Worm (Caenorhabditis elegans) whole organism, L1 larva: Measurements from ENCODE around the gene Y36E3A.2.
A peak's percentile ranks its signal among the peaks of the same experiment; 100 is the strongest.

Source experiments
- C34B4.2 ChIP-seq: sonication (generic microtip); optimal IDR thresholded peaks from 2 replicates; lab custom pipeline; 2017; ENCODE audit warnings: mild to moderate bottlenecking, missing genetic modification characterization, missing compliant biosample characterization
- Y116A8C.19 ChIP-seq: sonication (generic microtip); optimal IDR thresholded peaks from 2 replicates; lab custom pipeline; 2016; ENCODE audit warnings: missing compliant biosample characterization, missing genetic modification characterization, borderline replicate concordance
- aha-1 ChIP-seq: fragments of 150-350 bp; optimal IDR thresholded peaks from 2 replicates; lab custom pipeline; 2014; ENCODE audit warnings: missing biosample characterization, missing genetic modification characterization
- ces-1 ChIP-seq: fragments of 150-350 bp; optimal IDR thresholded peaks from 2 replicates; lab custom pipeline; 2014; ENCODE audit warnings: missing biosample characterization, missing genetic modification reagents, missing genetic modification characterization
- dpl-1 ChIP-seq, 3 experiments: fragments of 150-350 bp in 2 of 3; sonication (generic microtip) in 1 of 3; optimal IDR thresholded peaks; 2 replicates each; lab custom pipeline; 2014 to 2017; ENCODE audit warnings: missing biosample characterization in 3 of 3, missing genetic modification characterization in 3 of 3, missing genetic modification reagents in 3 of 3
- dsc-1 ChIP-seq: sonication (generic microtip); optimal IDR thresholded peaks from 2 replicates; lab custom pipeline; 2016; ENCODE audit warnings: mild to moderate bottlenecking, missing genetic modification characterization, missing compliant biosample characterization
- efl-3 ChIP-seq: fragments of 200-800 bp; sonication (Bioruptor generic); optimal IDR thresholded peaks from 2 replicates; lab custom pipeline; 2018; ENCODE audit warnings: mild to moderate bottlenecking, missing genetic modification characterization, missing compliant biosample characterization
- ets-5 ChIP-seq: fragments of 200-800 bp; sonication (Bioruptor generic); IDR thresholded peaks from 2 replicates; pipeline ENCODE4 v1.3.6; 2022; ENCODE audit warnings: missing genetic modification characterization, missing compliant biosample characterization
- fkh-8 ChIP-seq: sonication (generic microtip); optimal IDR thresholded peaks from 2 replicates; lab custom pipeline; 2016; ENCODE audit warnings: mild to moderate bottlenecking, missing genetic modification characterization, missing compliant biosample characterization
- grh-1 ChIP-seq: fragments of 200-800 bp; sonication (Bioruptor generic); IDR thresholded peaks from 2 replicates; pipeline ENCODE4 v1.3.6; 2022; ENCODE audit warnings: missing genetic modification reagents, missing genetic modification characterization, missing compliant biosample characterization
- lin-39 ChIP-seq: fragments of 150-350 bp; optimal IDR thresholded peaks from 2 replicates; lab custom pipeline; 2014; ENCODE audit warnings: missing biosample characterization, missing genetic modification reagents, missing genetic modification characterization
- lsy-2 ChIP-seq, 2 experiments: fragments of 150-350 bp; optimal IDR thresholded peaks; 2 replicates each; lab custom pipeline; 2014; ENCODE audit warnings: missing biosample characterization in 2 of 2, missing genetic modification characterization in 2 of 2
- nhr-47 ChIP-seq: sonication (generic microtip); optimal IDR thresholded peaks from 2 replicates; lab custom pipeline; 2016; ENCODE audit warnings: mild to moderate bottlenecking, missing genetic modification characterization, moderate library complexity, missing compliant biosample characterization
- nhr-77 ChIP-seq: fragments of 150-350 bp; optimal IDR thresholded peaks from 2 replicates; lab custom pipeline; 2014; ENCODE audit warnings: missing biosample characterization, missing genetic modification characterization
- nhr-85 ChIP-seq: sonication (generic microtip); peaks from one replicate; lab custom pipeline; 2016; ENCODE audit warnings: missing genetic modification characterization, inconsistent platforms, missing compliant biosample characterization
- nhr-90 ChIP-seq: sonication (generic microtip); optimal IDR thresholded peaks from 2 replicates; lab custom pipeline; 2016; ENCODE audit warnings: mild to moderate bottlenecking, missing genetic modification characterization, missing compliant biosample characterization; ENCODE audit not compliant: poor library complexity
- pax-3 ChIP-seq: fragments of 200-800 bp; sonication (Bioruptor generic); optimal IDR thresholded peaks from 2 replicates; lab custom pipeline; 2018; ENCODE audit warnings: mild to moderate bottlenecking, missing genetic modification characterization, moderate library complexity, missing compliant biosample characterization
- rnt-1 ChIP-seq: sonication (generic microtip); optimal IDR thresholded peaks from 2 replicates; lab custom pipeline; 2016; ENCODE audit warnings: mild to moderate bottlenecking, missing genetic modification characterization, moderate library complexity, missing compliant biosample characterization
- snu-23 ChIP-seq: sonication (generic microtip); optimal IDR thresholded peaks from 2 replicates; lab custom pipeline; 2016; ENCODE audit warnings: missing genetic modification characterization, missing compliant biosample characterization
- sup-37 ChIP-seq: fragments of 200-800 bp; sonication (Bioruptor generic); optimal IDR thresholded peaks from 2 replicates; lab custom pipeline; 2018; ENCODE audit warnings: mild to moderate bottlenecking, missing genetic modification characterization, missing compliant biosample characterization
- tbx-2 ChIP-seq: sonication (generic microtip); optimal IDR thresholded peaks from 2 replicates; lab custom pipeline; 2016; ENCODE audit warnings: missing genetic modification characterization, missing compliant biosample characterization
- zag-1 ChIP-seq: fragments of 150-350 bp; optimal IDR thresholded peaks from 2 replicates; lab custom pipeline; 2014; ENCODE audit warnings: missing biosample characterization, missing genetic modification characterization

Y36E3A.2 gene

ce11 chrV:15465032-15465727, 39.3 kb downstream of the Y36E3A.2 start, which contains the start of gene pqn-71 (continued):
- no peak for TF ChIP-seq Y116A8C.19 (tag; lab: Kevin White, UChicago)
- peak; percentile 39 to 58 (median 48) for TF ChIP-seq dpl-1 (GFP tag; optimal IDR thresholded peaks at IDR 0.05; lab: Kevin White, UChicago)
- TF ChIP-seq efl-3 (GFP tag; lab: Kevin White, UChicago) = peak; percentile 22

ce11 chrV:15466017-15466416, 40.2 kb downstream of the Y36E3A.2 start:
- TF ChIP-seq nhr-85 (peak; percentile 44), tbx-2 (tag; lab: Kevin White, UChicago) (no peak)

ce11 chrV:15466719-15467118, 40.9 kb downstream of the Y36E3A.2 start:
- no peak for TF ChIP-seq nhr-47 (tag; lab: Kevin White, UChicago)
- no peak for TF ChIP-seq nhr-90 (tag; lab: Kevin White, UChicago)
- no peak for TF ChIP-seq nhr-77
- no peak for TF ChIP-seq lin-39
- no peak for TF ChIP-seq efl-3 (GFP tag; lab: Kevin White, UChicago)
- no peak for TF ChIP-seq rnt-1 (tag; lab: Kevin White, UChicago)
- no peak for TF ChIP-seq C34B4.2 (tag; lab: Kevin White, UChicago)
- TF ChIP-seq ets-5 (GFP tag; lab: Robert Waterston, UW) = no peak
- no peak for TF ChIP-seq pax-3 (tag; lab: Kevin White, UChicago)
- TF ChIP-seq dsc-1 (tag; lab: Kevin White, UChicago) = no peak
- no peak for TF ChIP-seq ces-1 (GFP tag; lab: Kevin White, UChicago)
- no peak for TF ChIP-seq aha-1
- TF ChIP-seq zag-1 = no peak
- no peak for TF ChIP-seq sup-37 (GFP tag; lab: Kevin White, UChicago)

DNA sequence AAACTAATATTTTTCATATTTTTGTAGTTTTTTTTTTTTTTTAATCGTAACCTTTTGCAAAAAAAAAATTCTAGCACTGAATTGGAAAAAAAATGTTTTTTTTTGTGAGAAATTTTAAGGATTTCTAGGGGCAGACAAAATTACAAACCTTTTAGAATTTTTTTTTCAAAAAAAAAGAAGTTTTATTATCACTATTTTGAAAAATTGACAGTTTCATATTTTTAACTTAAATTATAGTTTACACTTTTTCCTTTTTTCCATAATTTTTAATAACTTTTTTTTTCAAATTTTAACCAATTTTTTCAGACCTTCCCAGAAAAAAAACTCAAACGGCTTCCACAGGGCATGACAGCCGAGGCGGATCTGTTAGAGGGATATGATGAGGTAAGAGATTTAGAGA, 45.2 kb downstream of the Y36E3A.2 start, which contains the start of gene dpf-1:
TSS of gene dpf-1 (plus strand) at position 301 of the 400 bp plus-strand sequence.
- TF ChIP-seq snu-23 (GFP tag; lab: Kevin White, UChicago) = no peak
- no peak for TF ChIP-seq lsy-2 (tag; optimal IDR thresholded peaks at IDR 0.05; lab: Kevin White, UChicago)
- no peak for TF ChIP-seq fkh-8 (tag; lab: Kevin White, UChicago)
- no peak for TF ChIP-seq grh-1 (GFP tag; lab: Robert Waterston, UW)
- TF ChIP-seq rnt-1 (tag; lab: Kevin White, UChicago) = no peak
